Fruit fly (Drosophila melanogaster): ENCODE data around the gene bru2.

The bru2 gene

DNA sequence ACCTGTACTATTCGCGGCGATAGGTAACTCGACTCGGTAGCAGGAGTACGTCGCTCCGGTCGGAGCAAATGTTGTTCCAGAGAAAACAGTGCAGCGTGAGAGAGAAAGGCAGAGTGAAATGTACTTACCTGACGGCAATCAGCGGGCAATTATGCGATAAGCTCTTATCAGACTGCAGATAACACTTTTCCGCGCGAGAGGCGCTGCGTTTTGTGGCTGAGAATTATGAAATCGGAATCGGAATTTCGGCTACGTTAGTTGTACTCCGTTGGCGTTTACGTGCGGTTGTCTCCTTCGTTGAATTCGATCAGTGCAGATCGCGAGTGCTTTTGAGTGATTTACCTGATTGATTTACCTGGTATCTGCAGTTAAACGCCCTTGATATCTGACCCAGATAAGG is 3.8 kb downstream of the bru2 start (continued):
- TF ChIP-seq gce (GFP tag; IDR thresholded peaks at IDR 0.05) (no peak), cato (GFP tag; optimal IDR thresholded peaks at IDR 0.05; ENCODE audit: borderline replicate concordance) (no peak), klu (GFP tag; IDR thresholded peaks at IDR 0.05) (no peak), lilli (GFP tag; optimal IDR thresholded peaks at IDR 0.05) (no peak)

DNA sequence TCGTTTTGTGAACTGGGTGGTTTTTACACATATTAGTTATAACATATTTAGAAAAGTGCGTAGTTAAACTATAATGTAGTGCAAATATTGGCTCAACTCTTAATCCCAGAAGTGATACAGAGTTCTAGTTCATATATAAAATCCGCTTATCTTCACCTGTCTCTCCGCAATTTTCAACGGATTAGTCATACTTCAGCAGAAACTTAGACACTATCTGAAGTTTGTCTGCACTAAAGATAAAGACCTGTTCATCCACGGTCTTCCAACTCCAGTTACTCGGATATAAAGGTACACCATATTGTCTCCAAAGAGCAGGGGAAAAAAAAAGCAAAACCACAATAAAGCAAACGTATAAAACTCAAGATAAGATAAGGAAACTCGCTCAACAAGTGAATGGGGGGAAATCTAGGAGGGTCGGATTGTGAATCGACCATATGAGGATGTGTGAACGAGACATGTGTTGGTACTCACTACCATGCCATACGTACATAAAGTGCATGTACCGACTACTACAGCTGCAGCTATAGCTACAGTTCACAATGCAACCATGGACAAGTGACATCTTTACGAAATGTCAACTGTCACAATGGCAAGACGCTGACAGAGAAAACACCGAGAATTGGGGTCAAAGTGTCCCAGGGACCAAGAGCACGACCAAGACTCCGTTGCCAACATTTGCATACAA is 4.5 kb downstream of the bru2 start:
- TF ChIP-seq GATAe (GFP tag; conservative IDR thresholded peaks at IDR 0.05) (peak; percentile 76), CG33557 (GFP tag; optimal IDR thresholded peaks at IDR 0.05) (no peak), sqz (GFP tag; optimal IDR thresholded peaks at IDR 0.05) (peak; percentile 15), Optix (GFP tag; IDR thresholded peaks at IDR 0.05) (no peak), CG2678 (tag; optimal IDR thresholded peaks at IDR 0.05) (peak; percentile 16), gsb-n (tag; optimal IDR thresholded peaks at IDR 0.05) (peak; percentile 4), mirr (GFP tag; optimal IDR thresholded peaks at IDR 0.05) (peak; percentile 19), CG17328 (GFP tag; IDR thresholded peaks at IDR 0.05) (no peak), CG17568 (GFP tag; optimal IDR thresholded peaks at IDR 0.05) (peak; percentile 21), run (tag; optimal IDR thresholded peaks at IDR 0.05) (peak; percentile 82), twi (tag; optimal IDR thresholded peaks at IDR 0.05) (peak; percentile 74), BtbVII (GFP tag; optimal IDR thresholded peaks at IDR 0.05) (no peak), eve (GFP tag; optimal IDR thresholded peaks at IDR 0.05) (peak in 1 of 2 experiments; percentile 65), z (GFP tag; IDR thresholded peaks at IDR 0.05) (peak; percentile 70; the same call in 2 of the 3 replicates), Sox100B (GFP tag; optimal IDR thresholded peaks at IDR 0.05) (peak; percentile 7), CG13296 (GFP tag; optimal IDR thresholded peaks at IDR 0.05) (peak; percentile 29), ham (GFP tag; IDR thresholded peaks at IDR 0.05) (no peak), CG2712 (tag; optimal IDR thresholded peaks at IDR 0.05) (peak; percentile 78), Med (GFP tag) (peak; percentile 25)

DNA sequence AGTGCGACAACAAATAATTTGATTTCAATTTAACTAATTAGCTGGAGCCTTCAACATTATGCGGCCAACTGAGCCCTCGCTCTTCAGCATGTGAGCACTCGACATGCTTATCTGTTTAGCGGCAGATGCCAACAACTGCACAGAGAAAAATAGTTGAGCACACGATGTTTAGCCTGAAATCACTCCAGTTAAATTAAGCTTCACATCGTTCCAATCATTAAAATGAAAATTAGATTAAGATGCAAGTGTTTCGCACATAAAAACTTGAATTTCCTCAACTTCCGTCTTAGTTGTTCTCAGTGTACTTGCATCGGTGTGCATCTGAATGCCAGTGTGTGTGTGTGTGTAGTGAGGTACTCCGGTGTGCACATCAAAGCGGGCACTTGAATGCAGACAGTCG is 6.9 kb downstream of the bru2 start:
- TF ChIP-seq Six4 (GFP tag; optimal IDR thresholded peaks at IDR 0.05) (peak; percentile 14), CG15514 (GFP tag; optimal IDR thresholded peaks at IDR 0.05) (no peak), sna (GFP tag; IDR thresholded peaks at IDR 0.05; ENCODE audit: partially characterized antibody) (no peak), CG9727 (GFP tag; optimal IDR thresholded peaks at IDR 0.05) (peak; percentile 47), CG6272 (GFP tag; IDR thresholded peaks at IDR 0.05) (no peak), CG10321 (GFP tag; IDR thresholded peaks at IDR 0.05) (no peak), ara (GFP tag; IDR thresholded peaks at IDR 0.05) (peak; percentile 73), org-1 (GFP tag; optimal IDR thresholded peaks at IDR 0.05) (peak; percentile 43), Poxn (GFP tag; IDR thresholded peaks at IDR 0.05) (no peak), Dfd (GFP tag; optimal IDR thresholded peaks at IDR 0.05) (no peak), ac (GFP tag; optimal IDR thresholded peaks at IDR 0.05) (no peak), fd96Cb (tag; optimal IDR thresholded peaks at IDR 0.05) (peak; percentile 66), ind (GFP tag; optimal IDR thresholded peaks at IDR 0.05) (peak; percentile 5), pho (GFP tag; optimal IDR thresholded peaks at IDR 0.05) (no peak), CG2199 (GFP tag; IDR thresholded peaks at IDR 0.05) (0 out of 3 replicates have a peak, but pooled peaks have one; percentile 13), Hsf (GFP tag; optimal IDR thresholded peaks at IDR 0.05) (peak; percentile 7), vfl (GFP tag; optimal IDR thresholded peaks at IDR 0.05) (no peak), slou (GFP tag; optimal IDR thresholded peaks at IDR 0.05) (peak; percentile 5), NK7.1 (GFP tag; optimal IDR thresholded peaks at IDR 0.05) (no peak), CG31388 (GFP tag; optimal IDR thresholded peaks at IDR 0.05) (no peak), gro (GFP tag; optimal IDR thresholded peaks at IDR 0.05) (no peak), sens-2 (GFP tag; IDR thresholded peaks at IDR 0.05) (peak; percentile 65; the same call in 1 of the 2 replicates), CG6765 (GFP tag; optimal IDR thresholded peaks at IDR 0.05) (no peak), luna (GFP tag; optimal IDR thresholded peaks at IDR 0.05) (no peak), CG4360 (GFP tag; IDR thresholded peaks at IDR 0.05) (no peak), chm (GFP tag; IDR thresholded peaks at IDR 0.05) (peak; percentile 59; the same call in 1 of the 2 replicates), run (tag; optimal IDR thresholded peaks at IDR 0.05) (no peak), chn (GFP tag; optimal IDR thresholded peaks at IDR 0.05) (peak; percentile 20)

Data from whole organism, embryonic.